Worm (Caenorhabditis elegans) whole organism, young adult: ENCODE data around the gene R06B9.5.

Source experiments
- B0336.3 ChIP-seq: fragments of 200-800 bp; sonication (Bioruptor generic); IDR thresholded peaks from 2 replicates; pipeline ENCODE4 v1.3.6; 2022; ENCODE audit warnings: missing genetic modification characterization, missing compliant biosample characterization
- D2030.7 ChIP-seq: fragments of 200-800 bp; sonication (Bioruptor generic); IDR thresholded peaks from 2 replicates; pipeline ENCODE4 v1.3.6; 2022; ENCODE audit warnings: missing genetic modification reagents, missing genetic modification characterization, missing compliant biosample characterization
- F10E7.11 ChIP-seq: sonication (generic microtip); optimal IDR thresholded peaks from 2 replicates; lab custom pipeline; 2017; ENCODE audit warnings: mild to moderate bottlenecking, missing genetic modification characterization, moderate library complexity, missing compliant biosample characterization
- F33H1.4 ChIP-seq: fragments of 200-800 bp; sonication (Bioruptor generic); IDR thresholded peaks from 2 replicates; pipeline ENCODE4 v1.3.6; 2022; ENCODE audit warnings: missing genetic modification reagents, missing genetic modification characterization, missing compliant biosample characterization
- F37B4.10 ChIP-seq: fragments of 200-800 bp; sonication (Bioruptor generic); IDR thresholded peaks from 2 replicates; pipeline ENCODE4 v1.3.6; 2022; ENCODE audit warnings: missing genetic modification characterization, missing compliant biosample characterization
- T26A5.8 ChIP-seq: sonication (generic microtip); optimal IDR thresholded peaks from 2 replicates; lab custom pipeline; 2016; ENCODE audit warnings: missing genetic modification characterization, missing compliant biosample characterization
- Y56A3A.18 ChIP-seq: fragments of 200-800 bp; sonication (Bioruptor generic); IDR thresholded peaks from 2 replicates; pipeline ENCODE4 v1.3.6; 2022; ENCODE audit warnings: missing genetic modification reagents, missing genetic modification characterization, missing compliant biosample characterization
- Y95B8A.8 ChIP-seq: fragments of 200-800 bp; sonication (Bioruptor generic); IDR thresholded peaks from 2 replicates; pipeline ENCODE4 v1.3.6; 2022; ENCODE audit warnings: missing genetic modification reagents, missing genetic modification characterization, missing compliant biosample characterization
- ZK185.1 ChIP-seq: sonication (generic microtip); optimal IDR thresholded peaks from 2 replicates; lab custom pipeline; 2016; ENCODE audit warnings: mild to moderate bottlenecking, missing genetic modification characterization, missing compliant biosample characterization; ENCODE audit not compliant: poor library complexity, severe bottlenecking
- ama-1 ChIP-seq, 3 experiments: fragments of 150-350 bp in 1 of 3; sonication (generic microtip) in 2 of 3; optimal IDR thresholded peaks; 2 replicates each; lab custom pipeline; 2014 to 2018; ENCODE audit warnings: missing biosample characterization in 2 of 3, missing genetic modification characterization in 2 of 3, missing genetic modification reagents in 2 of 3
- aptf-2 ChIP-seq: fragments of 200-800 bp; sonication (Bioruptor generic); conservative IDR thresholded peaks from 2 replicates; pipeline ENCODE4 v1.3.6; 2022; ENCODE audit warnings: missing genetic modification reagents, missing genetic modification characterization, missing compliant biosample characterization
- aptf-3 ChIP-seq: fragments of 200-800 bp; sonication (Bioruptor generic); IDR thresholded peaks from 2 replicates; pipeline ENCODE4 v1.3.6; 2022; ENCODE audit warnings: missing genetic modification characterization, missing compliant biosample characterization
- athp-1 ChIP-seq: sonication (generic microtip); optimal IDR thresholded peaks from 2 replicates; lab custom pipeline; 2017; ENCODE audit warnings: mild to moderate bottlenecking, missing genetic modification characterization, missing compliant biosample characterization
- attf-3 ChIP-seq: fragments of 200-800 bp; sonication (Bioruptor generic); conservative IDR thresholded peaks from 2 replicates; pipeline ENCODE4 v1.3.6; 2022; ENCODE audit warnings: missing genetic modification reagents, missing genetic modification characterization, missing compliant biosample characterization
- attf-6 ChIP-seq: fragments of 200-800 bp; sonication (Bioruptor generic); IDR thresholded peaks from 2 replicates; pipeline ENCODE4 v1.3.6; 2022; ENCODE audit warnings: missing genetic modification reagents, missing genetic modification characterization, missing compliant biosample characterization
- ceh-91 ChIP-seq: fragments of 200-800 bp; sonication (Bioruptor generic); IDR thresholded peaks from 2 replicates; pipeline ENCODE4 v1.3.6; 2022; ENCODE audit warnings: missing genetic modification reagents, missing genetic modification characterization, missing compliant biosample characterization
- die-1 ChIP-seq: sonication (generic microtip); optimal IDR thresholded peaks from 2 replicates; lab custom pipeline; 2016; ENCODE audit warnings: missing genotype, mild to moderate bottlenecking, missing genetic modification characterization, missing compliant biosample characterization
- dpff-1 ChIP-seq: sonication (generic microtip); optimal IDR thresholded peaks from 2 replicates; lab custom pipeline; 2017; ENCODE audit warnings: mild to moderate bottlenecking, missing genetic modification characterization, missing compliant biosample characterization
- egl-44 ChIP-seq: fragments of 200-800 bp; sonication (Bioruptor generic); IDR thresholded peaks from 2 replicates; pipeline ENCODE4 v1.3.6; 2022; ENCODE audit warnings: missing genetic modification reagents, missing genetic modification characterization, missing compliant biosample characterization
- hlh-12 ChIP-seq: sonication (generic microtip); optimal IDR thresholded peaks from 2 replicates; lab custom pipeline; 2016; ENCODE audit warnings: missing genetic modification characterization, missing compliant biosample characterization
- hmg-20 ChIP-seq: fragments of 200-800 bp; sonication (Bioruptor generic); IDR thresholded peaks from 2 replicates; pipeline ENCODE4 v1.3.6; 2022; ENCODE audit warnings: missing genetic modification reagents, missing genetic modification characterization, missing compliant biosample characterization
- hrde-1 ChIP-seq: sonication (generic microtip); optimal IDR thresholded peaks from 2 replicates; lab custom pipeline; 2016; ENCODE audit warnings: missing genetic modification characterization, mild to moderate bottlenecking, missing compliant biosample characterization, moderate library complexity, missing genotype, missing genetic modification reagents, borderline replicate concordance
- let-607 ChIP-seq, 2 experiments: fragments of 200-800 bp in 1 of 2; sonication (Bioruptor generic) in 1 of 2; sonication (generic microtip) in 1 of 2; optimal IDR thresholded peaks; 2 replicates each; lab custom pipeline; 2016 to 2018; ENCODE audit warnings: mild to moderate bottlenecking in 2 of 2, missing compliant biosample characterization in 2 of 2, missing genetic modification characterization in 2 of 2, moderate library complexity in 2 of 2, missing genotype in 1 of 2
- lin-35 ChIP-seq, 3 experiments: fragments of 150-350 bp in 2 of 3; sonication (generic microtip) in 1 of 3; optimal IDR thresholded peaks; 2 replicates each; lab custom pipeline; 2014 to 2018; ENCODE audit warnings: missing biosample characterization in 3 of 3, missing genetic modification characterization in 3 of 3, missing genetic modification reagents in 3 of 3
- lir-1 ChIP-seq: fragments of 200-800 bp; sonication (Bioruptor generic); conservative IDR thresholded peaks from 2 replicates; pipeline ENCODE4 v1.3.6; 2022; ENCODE audit warnings: missing genetic modification reagents, missing genetic modification characterization, missing compliant biosample characterization
- mcd-1 ChIP-seq: fragments of 200-800 bp; sonication (Bioruptor generic); IDR thresholded peaks from 2 replicates; pipeline ENCODE4 v1.3.6; 2022; ENCODE audit warnings: missing genetic modification reagents, missing genetic modification characterization, missing compliant biosample characterization
- mes-4 ChIP-seq: sonication (generic microtip); optimal IDR thresholded peaks from 2 replicates; lab custom pipeline; 2016; ENCODE audit warnings: missing genotype, missing genetic modification characterization, missing compliant biosample characterization
- nfya-2 ChIP-seq: fragments of 200-800 bp; sonication (Bioruptor generic); IDR thresholded peaks from 2 replicates; pipeline ENCODE4 v1.3.6; 2022; ENCODE audit warnings: missing genetic modification reagents, missing genetic modification characterization, missing compliant biosample characterization
- nfyb-1 ChIP-seq: fragments of 200-800 bp; sonication (Bioruptor generic); IDR thresholded peaks from 2 replicates; pipeline ENCODE4 v1.3.6; 2022; ENCODE audit warnings: missing genetic modification reagents, missing genetic modification characterization, missing compliant biosample characterization
- nhr-27 ChIP-seq: fragments of 200-800 bp; sonication (Bioruptor generic); optimal IDR thresholded peaks from 2 replicates; lab custom pipeline; 2018; ENCODE audit warnings: mild to moderate bottlenecking, missing genetic modification characterization, moderate library complexity, missing compliant biosample characterization
- nhr-80 ChIP-seq: sonication (generic microtip); optimal IDR thresholded peaks from 2 replicates; lab custom pipeline; 2016; ENCODE audit warnings: missing genetic modification characterization, missing compliant biosample characterization
- pha-4 ChIP-seq: fragments of 150-350 bp; sonication (generic microtip); optimal IDR thresholded peaks from 2 replicates; lab custom pipeline; 2014; ENCODE audit warnings: missing biosample characterization, missing genetic modification reagents, missing genetic modification characterization
- rcor-1 ChIP-seq: fragments of 200-800 bp; sonication (Bioruptor generic); IDR thresholded peaks from 2 replicates; pipeline ENCODE4 v1.3.6; 2022; ENCODE audit warnings: missing genetic modification reagents, missing genetic modification characterization, missing compliant biosample characterization
- rec-8 ChIP-seq, 2 experiments: sonication (generic microtip); optimal IDR thresholded peaks; 2 replicates each; lab custom pipeline; 2016; ENCODE audit warnings: mild to moderate bottlenecking in 2 of 2, missing genetic modification characterization in 2 of 2, missing genetic modification reagents in 2 of 2, missing genotype in 2 of 2, missing biosample characterization in 1 of 2, missing compliant biosample characterization in 1 of 2, moderate library complexity in 1 of 2
- repo-1 ChIP-seq: sonication (generic microtip); optimal IDR thresholded peaks from 2 replicates; lab custom pipeline; 2017; ENCODE audit warnings: mild to moderate bottlenecking, missing genetic modification characterization, missing compliant biosample characterization
- rpc-1 ChIP-seq, 2 experiments: fragments of 150-350 bp in 1 of 2; sonication (generic microtip) in 1 of 2; optimal IDR thresholded peaks; 2 replicates each; lab custom pipeline; 2014 to 2018; ENCODE audit warnings: missing biosample characterization in 1 of 2, missing genetic modification characterization in 1 of 2, missing genetic modification reagents in 1 of 2, missing genotype in 1 of 2
- snpc-1.3 ChIP-seq: sonication (generic microtip); optimal IDR thresholded peaks from 2 replicates; lab custom pipeline; 2017; ENCODE audit warnings: missing genetic modification characterization, mild to moderate bottlenecking, missing compliant biosample characterization, antibody characterized with exemption, moderate library complexity, missing genotype, missing genetic modification reagents; ENCODE audit not compliant: insufficient read depth
- sptf-2 ChIP-seq: fragments of 200-800 bp; sonication (Bioruptor generic); optimal IDR thresholded peaks from 2 replicates; lab custom pipeline; 2018; ENCODE audit warnings: mild to moderate bottlenecking, missing genetic modification characterization, missing compliant biosample characterization
- tbp1 ChIP-seq: fragments of 200-800 bp; sonication (Bioruptor generic); optimal IDR thresholded peaks from 2 replicates; lab custom pipeline; 2018; ENCODE audit warnings: mild to moderate bottlenecking, missing genetic modification characterization, missing compliant biosample characterization
- tlf-1 ChIP-seq: fragments of 200-800 bp; sonication (Bioruptor generic); optimal IDR thresholded peaks from 2 replicates; lab custom pipeline; 2018; ENCODE audit warnings: mild to moderate bottlenecking, missing genetic modification characterization, missing compliant biosample characterization
- ztf-3 ChIP-seq: fragments of 200-800 bp; sonication (Bioruptor generic); optimal IDR thresholded peaks from 2 replicates; lab custom pipeline; 2018; ENCODE audit warnings: mild to moderate bottlenecking, missing genetic modification characterization, missing compliant biosample characterization

The R06B9.5 gene

ce11 chrII:13723754-13724153, 12.4 kb upstream of the R06B9.5 start (continued):
- no peak for TF ChIP-seq die-1 (tag; lab: Kevin White, UChicago)
- no peak for TF ChIP-seq ceh-91 (GFP tag; lab: Robert Waterston, UW)
- no peak for TF ChIP-seq hrde-1 (tag; lab: Kevin White, UChicago)
- TF ChIP-seq aptf-3 (GFP tag; lab: Robert Waterston, UW), result no peak
- no peak for TF ChIP-seq ZK185.1 (tag; lab: Kevin White, UChicago)
- no peak for TF ChIP-seq nhr-80
- TF ChIP-seq nhr-27 (tag; lab: Kevin White, UChicago), result no peak
- TF ChIP-seq attf-3 (GFP tag; lab: Robert Waterston, UW), result no peak
- TF ChIP-seq F37B4.10, result no peak
- TF ChIP-seq hmg-20, result no peak
- TF ChIP-seq attf-6 (GFP tag; lab: Robert Waterston, UW), result 0 out of 2 replicates have a peak, but pooled peaks have one; percentile 15
- TF ChIP-seq F10E7.11, result no peak
- no peak for TF ChIP-seq mes-4 (tag; lab: Kevin White, UChicago)
- TF ChIP-seq Y56A3A.18 (GFP tag; lab: Robert Waterston, UW), result no peak
- TF ChIP-seq rec-8 (tag; optimal IDR thresholded peaks at IDR 0.05; lab: Kevin White, UChicago), result no peak
- no peak for TF ChIP-seq dpff-1 (tag; lab: Kevin White, UChicago)
- TF ChIP-seq sptf-2 (GFP tag; lab: Kevin White, UChicago), result no peak
- 0 out of 2 replicates have a peak, but pooled peaks have one; percentile 17 for TF ChIP-seq mcd-1 (GFP tag; lab: Robert Waterston, UW)
- no peak for TF ChIP-seq hlh-12 (tag; lab: Kevin White, UChicago)
- no peak for TF ChIP-seq let-607 (tag; optimal IDR thresholded peaks at IDR 0.05; lab: Kevin White, UChicago)
- no peak for TF ChIP-seq D2030.7
- no peak for TF ChIP-seq aptf-2 (GFP tag; lab: Robert Waterston, UW)
- TF ChIP-seq pha-4 (tag; lab: Kevin White, UChicago), result no peak
- no peak for TF ChIP-seq ztf-3 (GFP tag; lab: Kevin White, UChicago)
- TF ChIP-seq athp-1 (tag; lab: Kevin White, UChicago), result peak; percentile 25
- TF ChIP-seq T26A5.8 (tag; lab: Kevin White, UChicago), result no peak
- no peak for TF ChIP-seq lin-35 (GFP tag; optimal IDR thresholded peaks at IDR 0.05; lab: Kevin White, UChicago)
- TF ChIP-seq nfyb-1, result no peak
- TF ChIP-seq tbp1 (GFP tag; lab: Kevin White, UChicago), result no peak
- TF ChIP-seq snpc-1.3 (tag; lab: Kevin White, UChicago), result no peak
- TF ChIP-seq rpc-1 (optimal IDR thresholded peaks at IDR 0.05; lab: Kevin White, UChicago), result no peak
- no peak for TF ChIP-seq rpc-1 (tag; optimal IDR thresholded peaks at IDR 0.05; lab: Kevin White, UChicago)
- peak; percentile 53; the same call in 1 of the 2 replicates for TF ChIP-seq B0336.3 (GFP tag; lab: Robert Waterston, UW)
- no peak for TF ChIP-seq repo-1 (tag; lab: Kevin White, UChicago)
- TF ChIP-seq lir-1 (GFP tag; lab: Robert Waterston, UW), result no peak
- no peak for TF ChIP-seq ama-1 (optimal IDR thresholded peaks at IDR 0.05; lab: Kevin White, UChicago)
- TF ChIP-seq ama-1 (GFP tag; optimal IDR thresholded peaks at IDR 0.05; lab: Kevin White, UChicago), result no peak
- TF ChIP-seq rcor-1, result no peak
- peak; percentile 71; the same call in 1 of the 2 replicates for TF ChIP-seq Y95B8A.8
- no peak for TF ChIP-seq tlf-1
- TF ChIP-seq F33H1.4 (GFP tag; lab: Robert Waterston, UW), result 0 out of 2 replicates have a peak, but pooled peaks have one; percentile 9
- no peak for TF ChIP-seq nfya-2 (GFP tag; lab: Robert Waterston, UW)
- TF ChIP-seq egl-44, result 0 out of 2 replicates have a peak, but pooled peaks have one; percentile 54
